Fruit fly (Drosophila melanogaster) whole organism, embryonic: ENCODE data around the gene CG7182.

Experiments used
- B-H2 ChIP-seq: fragments of 200-800 bp; sonication (Bioruptor generic); optimal IDR thresholded peaks from 2 replicates; lab custom pipeline; 2018; ENCODE audit warnings: missing biosample characterization, mild to moderate bottlenecking, missing genetic modification characterization
- BEAF-32 ChIP-seq: fragments of 200-800 bp; sonication (Bioruptor generic); optimal IDR thresholded peaks from 3 replicates; lab custom pipeline; 2017; ENCODE audit warnings: missing biosample characterization, missing genetic modification characterization, mild to moderate bottlenecking, moderate library complexity, missing genetic modification reagents
- Blimp-1 ChIP-seq: fragments of 200-800 bp; sonication (Bioruptor generic); optimal IDR thresholded peaks from 3 replicates; lab custom pipeline; 2018; ENCODE audit warnings: missing biosample characterization, missing genetic modification characterization, mild to moderate bottlenecking, moderate library complexity, missing genetic modification reagents
- CG10209 ChIP-seq: fragments of 200-800 bp; sonication (Bioruptor generic); optimal IDR thresholded peaks from 3 replicates; lab custom pipeline; 2017; ENCODE audit warnings: missing biosample characterization, mild to moderate bottlenecking, missing genetic modification characterization, missing genetic modification reagents
- CG1024 ChIP-seq: fragments of 200-800 bp; sonication (Bioruptor generic); IDR thresholded peaks from 2 replicates; pipeline ENCODE4 v1.3.6; 2022; ENCODE audit warnings: missing biosample characterization, missing genetic modification characterization
- CG10654 ChIP-seq: fragments of 200-800 bp; sonication (Bioruptor generic); optimal IDR thresholded peaks from 2 replicates; lab custom pipeline; 2016; ENCODE audit warnings: missing biosample characterization, missing genetic modification characterization
- CG11093 ChIP-seq: fragments of 200-800 bp; sonication (Bioruptor generic); IDR thresholded peaks from 3 replicates; pipeline ENCODE4 v1.3.6; 2022; ENCODE audit warnings: missing biosample characterization, missing genetic modification characterization
- CG12299 ChIP-seq: fragments of 200-800 bp; sonication (Bioruptor generic); optimal IDR thresholded peaks from 2 replicates; lab custom pipeline; 2018; ENCODE audit warnings: missing biosample characterization, mild to moderate bottlenecking, missing genetic modification characterization
- CG13287 ChIP-seq: fragments of 200-800 bp; sonication (Bioruptor generic); IDR thresholded peaks from 2 replicates; pipeline ENCODE4 v1.3.6; 2022; ENCODE audit warnings: missing biosample characterization, missing genetic modification characterization; ENCODE audit not compliant: partially characterized antibody
- CG13775 ChIP-seq: fragments of 200-800 bp; sonication (Bioruptor generic); optimal IDR thresholded peaks from 3 replicates; lab custom pipeline; 2017; ENCODE audit warnings: missing biosample characterization, mild to moderate bottlenecking, missing genetic modification characterization
- CG17385 ChIP-seq: fragments of 200-800 bp; sonication (Bioruptor generic); optimal IDR thresholded peaks from 3 replicates; lab custom pipeline; 2018; ENCODE audit warnings: missing biosample characterization, mild to moderate bottlenecking, missing genetic modification characterization
- CG2116 ChIP-seq: fragments of 200-800 bp; sonication (Bioruptor generic); optimal IDR thresholded peaks from 3 replicates; lab custom pipeline; 2018; ENCODE audit warnings: missing biosample characterization, mild to moderate bottlenecking, missing genetic modification characterization
- CG2678 ChIP-seq: fragments of 200-800 bp; sonication (Bioruptor generic); optimal IDR thresholded peaks from 3 replicates; lab custom pipeline; 2019; ENCODE audit warnings: missing biosample characterization, mild to moderate bottlenecking, missing genetic modification characterization, moderate library complexity
- CG2712 ChIP-seq: fragments of 200-800 bp; optimal IDR thresholded peaks from 3 replicates; lab custom pipeline; 2019; ENCODE audit warnings: missing biosample characterization, mild to moderate bottlenecking, missing genetic modification characterization, moderate library complexity
- CG31224 ChIP-seq: fragments of 200-800 bp; sonication (Bioruptor generic); IDR thresholded peaks from 2 replicates; pipeline ENCODE4 v1.3.6; 2022; ENCODE audit warnings: missing biosample characterization, missing genetic modification characterization
- CG34224 ChIP-seq: fragments of 200-800 bp; sonication (Bioruptor generic); IDR thresholded peaks from 3 replicates; pipeline ENCODE4 v1.3.6; 2022; ENCODE audit warnings: missing biosample characterization, missing genetic modification characterization; ENCODE audit not compliant: partially characterized antibody
- CG4617 ChIP-seq: fragments of 200-800 bp; sonication (Bioruptor generic); optimal IDR thresholded peaks from 3 replicates; lab custom pipeline; 2016; ENCODE audit warnings: missing biosample characterization, missing genetic modification characterization, borderline replicate concordance
- CG6791 ChIP-seq: fragments of 200-800 bp; sonication (Bioruptor generic); IDR thresholded peaks from 3 replicates; pipeline ENCODE4 v1.3.6; 2022; ENCODE audit warnings: missing biosample characterization, missing genetic modification characterization; ENCODE audit not compliant: partially characterized antibody
- CG8388 ChIP-seq: fragments of 200-800 bp; sonication (Bioruptor generic); optimal IDR thresholded peaks from 2 replicates; lab custom pipeline; 2019; ENCODE audit warnings: missing biosample characterization, mild to moderate bottlenecking, missing genetic modification characterization, moderate library complexity
- CG9797 ChIP-seq: fragments of 200-800 bp; sonication (Bioruptor generic); optimal IDR thresholded peaks from 3 replicates; lab custom pipeline; 2018; ENCODE audit warnings: missing biosample characterization, mild to moderate bottlenecking, missing genetic modification characterization
- CoRest ChIP-seq: fragments of 200-800 bp; sonication (Bioruptor generic); optimal IDR thresholded peaks from 3 replicates; lab custom pipeline; 2018; ENCODE audit warnings: missing biosample characterization, mild to moderate bottlenecking, missing genetic modification characterization, moderate library complexity
- Dll ChIP-seq: fragments of 200-800 bp; sonication (Bioruptor generic); IDR thresholded peaks from 4 replicates; pipeline ENCODE4 v1.3.6; 2022; ENCODE audit warnings: missing biosample characterization, missing genetic modification characterization; ENCODE audit not compliant: partially characterized antibody
- Dref ChIP-seq: fragments of 200-800 bp; sonication (Bioruptor generic); IDR thresholded peaks from 2 replicates; pipeline ENCODE4 v1.3.6; 2022; ENCODE audit warnings: missing biosample characterization, missing genetic modification characterization
- E2f2 ChIP-seq: fragments of 200-800 bp; sonication (Bioruptor generic); IDR thresholded peaks from 2 replicates; pipeline ENCODE4 v1.3.6; 2022; ENCODE audit warnings: missing biosample characterization, missing genetic modification characterization
- HLH54F ChIP-seq: fragments of 200-800 bp; sonication (Bioruptor generic); optimal IDR thresholded peaks from 3 replicates; lab custom pipeline; 2016; ENCODE audit warnings: missing biosample characterization, missing genetic modification characterization
- Hmr ChIP-seq: fragments of 200-800 bp; sonication (Bioruptor generic); optimal IDR thresholded peaks from 3 replicates; lab custom pipeline; 2017; ENCODE audit warnings: mild to moderate bottlenecking, missing biosample characterization, missing genetic modification reagents, missing genetic modification characterization
- Hr3 ChIP-seq: fragments of 200-800 bp; sonication (Bioruptor generic); optimal IDR thresholded peaks from 3 replicates; lab custom pipeline; 2016; ENCODE audit warnings: missing biosample characterization, missing genetic modification characterization
- Lhr ChIP-seq: fragments of 200-800 bp; sonication (Bioruptor generic); optimal IDR thresholded peaks from 3 replicates; lab custom pipeline; 2017; ENCODE audit warnings: mild to moderate bottlenecking, missing biosample characterization, missing genetic modification reagents, missing genetic modification characterization
- Med ChIP-seq: fragments of 200-800 bp; sonication (Bioruptor generic); peaks from one replicate; lab custom pipeline; 2016; ENCODE audit warnings: missing biosample characterization, missing genetic modification characterization, mild to moderate bottlenecking, inconsistent platforms, moderate library complexity
- Myb ChIP-seq: fragments of 200-800 bp; sonication (Bioruptor generic); optimal IDR thresholded peaks from 2 replicates; lab custom pipeline; 2016; ENCODE audit warnings: missing biosample characterization, missing genetic modification characterization
- Six4 ChIP-seq: fragments of 200-800 bp; sonication (Bioruptor generic); optimal IDR thresholded peaks from 2 replicates; lab custom pipeline; 2016; ENCODE audit warnings: missing biosample characterization, missing genetic modification characterization
- Sry-β ChIP-seq: fragments of 200-800 bp; sonication (Bioruptor generic); optimal IDR thresholded peaks from 2 replicates; lab custom pipeline; 2018; ENCODE audit warnings: missing biosample characterization, mild to moderate bottlenecking, missing genetic modification characterization, moderate library complexity
- Vsx1 ChIP-seq: fragments of 200-800 bp; sonication (Bioruptor generic); optimal IDR thresholded peaks from 2 replicates; lab custom pipeline; 2017; ENCODE audit warnings: missing biosample characterization, mild to moderate bottlenecking, missing genetic modification characterization, missing genetic modification reagents
- al ChIP-seq: fragments of 200-800 bp; sonication (Bioruptor generic); IDR thresholded peaks from 2 replicates; pipeline ENCODE4 v1.3.6; 2022; ENCODE audit warnings: missing biosample characterization, missing genetic modification characterization
- ara ChIP-seq: fragments of 200-800 bp; sonication (Bioruptor generic); IDR thresholded peaks from 2 replicates; pipeline ENCODE4 v1.3.6; 2022; ENCODE audit warnings: missing biosample characterization, missing genetic modification characterization
- chinmo ChIP-seq: fragments of 200-800 bp; sonication (Bioruptor generic); IDR thresholded peaks from 4 replicates; pipeline ENCODE4 v1.3.6; 2022; ENCODE audit warnings: missing biosample characterization, missing genetic modification characterization; ENCODE audit not compliant: partially characterized antibody
- fd3F ChIP-seq: fragments of 200-800 bp; sonication (Bioruptor generic); optimal IDR thresholded peaks from 2 replicates; lab custom pipeline; 2018; ENCODE audit warnings: missing biosample characterization, mild to moderate bottlenecking, missing genetic modification characterization, moderate library complexity
- h ChIP-seq: fragments of >200 bp; optimal IDR thresholded peaks from 2 replicates; lab custom pipeline; 2017
- hb ChIP-seq: fragments of 200-800 bp; sonication (Bioruptor generic); IDR thresholded peaks from 3 replicates; pipeline ENCODE4 v1.3.6; 2022; ENCODE audit warnings: missing biosample characterization, missing genetic modification characterization; ENCODE audit not compliant: partially characterized antibody
- hbn ChIP-seq: fragments of 200-800 bp; sonication (Bioruptor generic); IDR thresholded peaks from 2 replicates; pipeline ENCODE4 v1.3.6; 2022; ENCODE audit warnings: missing biosample characterization, missing genetic modification characterization; ENCODE audit not compliant: partially characterized antibody
- jigr1 ChIP-seq: fragments of 200-800 bp; sonication (Bioruptor generic); IDR thresholded peaks from 3 replicates; pipeline ENCODE4 v1.3.6; 2022; ENCODE audit warnings: missing biosample characterization, missing genetic modification characterization
- knrl ChIP-seq: fragments of 200-800 bp; sonication (Bioruptor generic); IDR thresholded peaks from 3 replicates; pipeline ENCODE4 v1.3.6; 2022; ENCODE audit warnings: missing biosample characterization, missing genetic modification characterization; ENCODE audit not compliant: partially characterized antibody
- nmo ChIP-seq: fragments of 200-800 bp; sonication (Bioruptor generic); optimal IDR thresholded peaks from 2 replicates; lab custom pipeline; 2018; ENCODE audit warnings: missing biosample characterization, mild to moderate bottlenecking, missing genetic modification characterization, moderate library complexity
- pzg ChIP-seq: fragments of 200-800 bp; sonication (Bioruptor generic); optimal IDR thresholded peaks from 3 replicates; lab custom pipeline; 2018; ENCODE audit warnings: missing biosample characterization, mild to moderate bottlenecking, missing genetic modification characterization, moderate library complexity
- sisA ChIP-seq: fragments of 200-800 bp; sonication (Bioruptor generic); IDR thresholded peaks from 2 replicates; pipeline ENCODE4 v1.3.6; 2022; ENCODE audit warnings: missing biosample characterization, missing genetic modification characterization
- sna ChIP-seq: fragments of 200-800 bp; sonication (Bioruptor generic); IDR thresholded peaks from 2 replicates; pipeline ENCODE4 v1.3.6; 2022; ENCODE audit warnings: missing biosample characterization, missing genetic modification characterization; ENCODE audit not compliant: partially characterized antibody
- stwl ChIP-seq: fragments of 200-800 bp; sonication (Bioruptor generic); optimal IDR thresholded peaks from 3 replicates; lab custom pipeline; 2018; ENCODE audit warnings: missing biosample characterization, mild to moderate bottlenecking, missing genetic modification characterization, moderate library complexity
- trem ChIP-seq: fragments of 200-800 bp; optimal IDR thresholded peaks from 3 replicates; lab custom pipeline; 2019; ENCODE audit warnings: missing biosample characterization, mild to moderate bottlenecking, missing genetic modification characterization, moderate library complexity
- unc-4 ChIP-seq: fragments of 200-800 bp; sonication (Bioruptor generic); IDR thresholded peaks from 2 replicates; pipeline ENCODE4 v1.3.6; 2022; ENCODE audit warnings: missing biosample characterization, missing genetic modification characterization; ENCODE audit not compliant: partially characterized antibody

The CG7182 gene

dm6 chr3L:8296941-8297340 lies 49.2 kb downstream of the CG7182 start, which contains the start of gene Rab19 (continued):
- TF ChIP-seq sna (GFP tag; lab: Robert Waterston, UW) (peak; percentile 97), CG34224 (peak; percentile 95), Dref (peak; percentile 68), pzg (GFP tag; lab: Kevin White, UChicago) (peak; percentile 53), CG13287 (GFP tag; lab: Robert Waterston, UW) (peak; percentile 97), CG31224 (GFP tag; lab: Robert Waterston, UW) (no peak), Med (peak; percentile 69), hb (peak; percentile 83), al (GFP tag; lab: Robert Waterston, UW) (no peak), jigr1 (GFP tag; lab: Robert Waterston, UW) (no peak), B-H2 (GFP tag; lab: Kevin White, UChicago) (no peak), sisA (no peak), hbn (GFP tag; lab: Robert Waterston, UW) (peak; percentile 87), ara (GFP tag; lab: Robert Waterston, UW) (no peak), CG1024 (no peak), fd3F (GFP tag; lab: Kevin White, UChicago) (no peak), stwl (tag; lab: Kevin White, UChicago) (peak; percentile 57), trem (tag; lab: Kevin White, UChicago) (peak; percentile 61), chinmo (GFP tag; lab: Robert Waterston, UW) (peak; percentile 84; the same call in 1 of the 4 replicates), HLH54F (GFP tag; lab: Kevin White, UChicago) (no peak), CG12299 (tag; lab: Kevin White, UChicago) (no peak), CG2678 (tag; lab: Kevin White, UChicago) (no peak), knrl (GFP tag; lab: Robert Waterston, UW) (peak; percentile 87), Vsx1 (peak; percentile 12), Blimp-1 (GFP tag; lab: Kevin White, UChicago) (peak; percentile 85), Six4 (GFP tag; lab: Kevin White, UChicago) (no peak), Dll (peak; percentile 98), CG2712 (peak; percentile 20), Lhr (GFP tag; lab: Kevin White, UChicago) (no peak), CG2116 (GFP tag; lab: Kevin White, UChicago) (peak; percentile 82), unc-4 (GFP tag; lab: Robert Waterston, UW) (peak; percentile 94), CG17385 (GFP tag; lab: Kevin White, UChicago) (peak; percentile 36), nmo (GFP tag; lab: Kevin White, UChicago) (peak; percentile 19), Sry-β (GFP tag; lab: Kevin White, UChicago) (no peak), Hr3 (GFP tag; lab: Kevin White, UChicago) (no peak), E2f2 (GFP tag; lab: Robert Waterston, UW) (peak; percentile 48; the same call in 1 of the 2 replicates), Myb (GFP tag; lab: Kevin White, UChicago) (peak; percentile 85), BEAF-32 (peak; percentile 86), Hmr (no peak), CG11093 (no peak), CG10654 (GFP tag; lab: Kevin White, UChicago) (no peak), CG8388 (GFP tag; lab: Kevin White, UChicago) (no peak), CoRest (tag; lab: Kevin White, UChicago) (peak; percentile 52), CG13775 (GFP tag; lab: Kevin White, UChicago) (no peak), CG6791 (GFP tag; lab: Robert Waterston, UW) (peak; percentile 79), CG10209 (GFP tag; lab: Kevin White, UChicago) (no peak), CG4617 (peak; percentile 15), CG9797 (no peak), h (lab: Kevin White, UChicago) (no peak)
